Fruit fly (Drosophila melanogaster) whole organism, embryonic: ENCODE data around the gene Ser.

ENCODE experiments used
- Ada2b ChIP-seq: fragments of 200-800 bp; sonication (Bioruptor generic); IDR thresholded peaks from 2 replicates; pipeline ENCODE4 v1.3.6; 2022; ENCODE audit warnings: missing biosample characterization, missing genetic modification characterization
- CG10267 ChIP-seq: fragments of 200-800 bp; sonication (Bioruptor generic); optimal IDR thresholded peaks from 2 replicates; lab custom pipeline; 2018; ENCODE audit warnings: missing biosample characterization, mild to moderate bottlenecking, missing genetic modification characterization, moderate library complexity
- CG10959 ChIP-seq: fragments of 200-800 bp; sonication (Bioruptor generic); IDR thresholded peaks from 2 replicates; pipeline ENCODE4 v1.3.6; 2022; ENCODE audit warnings: missing biosample characterization, missing genetic modification characterization
- CG11456 ChIP-seq: fragments of 200-800 bp; sonication (Bioruptor generic); IDR thresholded peaks from 3 replicates; pipeline ENCODE4 v1.3.6; 2022; ENCODE audit warnings: missing biosample characterization, missing genetic modification characterization
- CG12071 ChIP-seq: fragments of 200-800 bp; sonication (Bioruptor generic); optimal IDR thresholded peaks from 3 replicates; lab custom pipeline; 2018; ENCODE audit warnings: missing biosample characterization, mild to moderate bottlenecking, missing genetic modification characterization
- CG12219 ChIP-seq: fragments of 200-800 bp; sonication (Bioruptor generic); optimal IDR thresholded peaks from 3 replicates; lab custom pipeline; 2018; ENCODE audit warnings: missing biosample characterization, mild to moderate bottlenecking, missing genetic modification characterization
- CG15601 ChIP-seq: fragments of 200-800 bp; sonication (Bioruptor generic); optimal IDR thresholded peaks from 3 replicates; lab custom pipeline; 2019; ENCODE audit warnings: missing biosample characterization, mild to moderate bottlenecking, missing genetic modification characterization, moderate library complexity
- CG18262 ChIP-seq: fragments of 200-800 bp; optimal IDR thresholded peaks from 3 replicates; lab custom pipeline; 2019; ENCODE audit warnings: missing biosample characterization, mild to moderate bottlenecking, missing genetic modification characterization, moderate library complexity
- CG2116 ChIP-seq: fragments of 200-800 bp; sonication (Bioruptor generic); optimal IDR thresholded peaks from 3 replicates; lab custom pipeline; 2018; ENCODE audit warnings: missing biosample characterization, mild to moderate bottlenecking, missing genetic modification characterization
- CG30431 ChIP-seq: fragments of 200-800 bp; sonication (Bioruptor generic); optimal IDR thresholded peaks from 2 replicates; lab custom pipeline; 2017; ENCODE audit warnings: missing biosample characterization, missing genetic modification characterization
- CG32772 ChIP-seq: fragments of 200-800 bp; sonication (Bioruptor generic); IDR thresholded peaks from 2 replicates; pipeline ENCODE4 v1.3.6; 2022; ENCODE audit warnings: missing biosample characterization, missing genetic modification characterization
- CG33213 ChIP-seq: fragments of 200-800 bp; sonication (Bioruptor generic); optimal IDR thresholded peaks from 3 replicates; lab custom pipeline; 2016; ENCODE audit warnings: missing biosample characterization, missing genetic modification characterization
- CG3847 ChIP-seq: fragments of 200-800 bp; sonication (Bioruptor generic); IDR thresholded peaks from 2 replicates; pipeline ENCODE4 v1.3.6; 2022; ENCODE audit warnings: missing biosample characterization, missing genetic modification characterization
- CG5180 ChIP-seq: fragments of 200-800 bp; sonication (Bioruptor generic); optimal IDR thresholded peaks from 3 replicates; lab custom pipeline; 2017; ENCODE audit warnings: missing biosample characterization, missing genetic modification characterization, mild to moderate bottlenecking, moderate library complexity, missing genetic modification reagents
- CG6791 ChIP-seq: fragments of 200-800 bp; sonication (Bioruptor generic); IDR thresholded peaks from 3 replicates; pipeline ENCODE4 v1.3.6; 2022; ENCODE audit warnings: missing biosample characterization, missing genetic modification characterization; ENCODE audit not compliant: partially characterized antibody
- CG7357 ChIP-seq: fragments of 200-800 bp; sonication (Bioruptor generic); IDR thresholded peaks from 3 replicates; pipeline ENCODE4 v1.3.6; 2022; ENCODE audit warnings: missing biosample characterization, missing genetic modification characterization
- CG8089 ChIP-seq: fragments of 200-800 bp; sonication (Bioruptor generic); optimal IDR thresholded peaks from 3 replicates; lab custom pipeline; 2016; ENCODE audit warnings: missing biosample characterization, missing genetic modification characterization
- CG9797 ChIP-seq: fragments of 200-800 bp; sonication (Bioruptor generic); optimal IDR thresholded peaks from 3 replicates; lab custom pipeline; 2018; ENCODE audit warnings: missing biosample characterization, mild to moderate bottlenecking, missing genetic modification characterization
- CG9932 ChIP-seq: fragments of 200-800 bp; sonication (Bioruptor generic); IDR thresholded peaks from 2 replicates; pipeline ENCODE4 v1.3.6; 2022; ENCODE audit warnings: missing biosample characterization, missing genetic modification characterization
- D ChIP-seq, 2 experiments: fragments of 200-800 bp in 1 of 2; fragments of >200 bp in 1 of 2; sonication (Bioruptor generic) in 1 of 2; optimal IDR thresholded peaks; 2 replicates in 1 of 2; 3 replicates in 1 of 2; lab custom pipeline; 2017; ENCODE audit warnings: mild to moderate bottlenecking in 1 of 2, missing biosample characterization in 1 of 2, missing genetic modification characterization in 1 of 2, missing genetic modification reagents in 1 of 2
- Dref ChIP-seq: fragments of 200-800 bp; sonication (Bioruptor generic); IDR thresholded peaks from 2 replicates; pipeline ENCODE4 v1.3.6; 2022; ENCODE audit warnings: missing biosample characterization, missing genetic modification characterization
- Drgx ChIP-seq: fragments of 200-800 bp; sonication (Bioruptor generic); IDR thresholded peaks from 2 replicates; pipeline ENCODE4 v1.3.6; 2022; ENCODE audit warnings: missing biosample characterization, missing genetic modification characterization
- HHEX ChIP-seq: fragments of 200-800 bp; sonication (Bioruptor generic); optimal IDR thresholded peaks from 3 replicates; lab custom pipeline; 2017; ENCODE audit warnings: missing biosample characterization, mild to moderate bottlenecking, missing genetic modification characterization, missing genetic modification reagents
- HmgD ChIP-seq: fragments of 200-800 bp; sonication (Bioruptor generic); optimal IDR thresholded peaks from 3 replicates; lab custom pipeline; 2016; ENCODE audit warnings: missing biosample characterization, missing genetic modification characterization
- Hmr ChIP-seq: fragments of 200-800 bp; sonication (Bioruptor generic); optimal IDR thresholded peaks from 3 replicates; lab custom pipeline; 2017; ENCODE audit warnings: mild to moderate bottlenecking, missing biosample characterization, missing genetic modification reagents, missing genetic modification characterization
- Hr51 ChIP-seq, 2 experiments: fragments of 200-800 bp; sonication (Bioruptor generic); optimal IDR thresholded peaks; 2 replicates in 1 of 2; 3 replicates in 1 of 2; lab custom pipeline; 2016 to 2018; ENCODE audit warnings: missing biosample characterization in 2 of 2, missing genetic modification characterization in 2 of 2, mild to moderate bottlenecking in 1 of 2, moderate library complexity in 1 of 2
- Lhr ChIP-seq: fragments of 200-800 bp; sonication (Bioruptor generic); optimal IDR thresholded peaks from 3 replicates; lab custom pipeline; 2017; ENCODE audit warnings: mild to moderate bottlenecking, missing biosample characterization, missing genetic modification reagents, missing genetic modification characterization
- Lpt ChIP-seq: fragments of >200 bp; optimal IDR thresholded peaks from 2 replicates; lab custom pipeline; 2018; ENCODE audit warnings: missing biosample characterization, missing genetic modification characterization
- NC2α ChIP-seq: fragments of 200-800 bp; sonication (Bioruptor generic); optimal IDR thresholded peaks from 2 replicates; lab custom pipeline; 2016; ENCODE audit warnings: missing biosample characterization, missing genetic modification characterization
- NFAT ChIP-seq: fragments of 200-800 bp; sonication (Bioruptor generic); IDR thresholded peaks from 2 replicates; pipeline ENCODE4 v1.3.6; 2022; ENCODE audit warnings: missing biosample characterization, missing genetic modification characterization
- Nf-YB ChIP-seq: fragments of 200-800 bp; sonication (Bioruptor generic); optimal IDR thresholded peaks from 3 replicates; lab custom pipeline; 2019; ENCODE audit warnings: missing biosample characterization, mild to moderate bottlenecking, missing genetic modification characterization, moderate library complexity
- Oaz ChIP-seq: fragments of 200-800 bp; sonication (Bioruptor generic); IDR thresholded peaks from 2 replicates; pipeline ENCODE4 v1.3.6; 2022; ENCODE audit warnings: missing biosample characterization, missing genetic modification characterization
- Sox100B ChIP-seq: fragments of 200-800 bp; sonication (Bioruptor generic); optimal IDR thresholded peaks from 3 replicates; lab custom pipeline; 2018; ENCODE audit warnings: missing biosample characterization, mild to moderate bottlenecking, missing genetic modification characterization
- Sry-δ ChIP-seq: fragments of 200-800 bp; sonication (Bioruptor generic); optimal IDR thresholded peaks from 2 replicates; lab custom pipeline; 2016; ENCODE audit warnings: missing biosample characterization, missing genetic modification characterization
- Stat92E ChIP-seq, 3 experiments: fragments of >200 bp in 2 of 3; fragments of 200-800 bp in 1 of 3; sonication (Bioruptor generic) in 1 of 3; optimal IDR thresholded peaks; 2 replicates each; lab custom pipeline; 2017 to 2019; ENCODE audit warnings: missing biosample characterization in 3 of 3, missing genetic modification characterization in 3 of 3, mild to moderate bottlenecking in 1 of 3, moderate library complexity in 1 of 3
- YL-1 ChIP-seq: fragments of 200-800 bp; sonication (Bioruptor generic); optimal IDR thresholded peaks from 3 replicates; lab custom pipeline; 2017; ENCODE audit warnings: missing biosample characterization, mild to moderate bottlenecking, missing genetic modification characterization
- croc ChIP-seq: fragments of 200-800 bp; sonication (Bioruptor generic); conservative IDR thresholded peaks from 3 replicates; pipeline ENCODE4 v1.3.6; 2022; ENCODE audit warnings: missing biosample characterization, missing genetic modification characterization
- crp ChIP-seq, 2 experiments: fragments of 200-800 bp; sonication (Bioruptor generic); optimal IDR thresholded peaks; 2 replicates in 1 of 2; 3 replicates in 1 of 2; lab custom pipeline; 2017; ENCODE audit warnings: missing biosample characterization in 2 of 2, missing genetic modification characterization in 2 of 2, mild to moderate bottlenecking in 1 of 2, moderate library complexity in 1 of 2
- danr ChIP-seq: fragments of 200-800 bp; sonication (Bioruptor generic); IDR thresholded peaks from 2 replicates; pipeline ENCODE4 v1.3.6; 2022; ENCODE audit warnings: missing biosample characterization, missing genetic modification characterization
- dmrt99B ChIP-seq: fragments of 200-800 bp; sonication (Bioruptor generic); optimal IDR thresholded peaks from 2 replicates; lab custom pipeline; 2018; ENCODE audit warnings: missing biosample characterization, mild to moderate bottlenecking, missing genetic modification characterization, moderate library complexity
- grau ChIP-seq: fragments of 200-800 bp; optimal IDR thresholded peaks from 3 replicates; lab custom pipeline; 2019; ENCODE audit warnings: missing biosample characterization, mild to moderate bottlenecking, missing genetic modification characterization, moderate library complexity
- hbn ChIP-seq: fragments of 200-800 bp; sonication (Bioruptor generic); IDR thresholded peaks from 2 replicates; pipeline ENCODE4 v1.3.6; 2022; ENCODE audit warnings: missing biosample characterization, missing genetic modification characterization; ENCODE audit not compliant: partially characterized antibody
- her ChIP-seq: fragments of 200-800 bp; sonication (Bioruptor generic); optimal IDR thresholded peaks from 2 replicates; lab custom pipeline; 2016; ENCODE audit warnings: missing biosample characterization, missing genetic modification characterization
- nerfin-1 ChIP-seq: fragments of 200-800 bp; sonication (Bioruptor generic); optimal IDR thresholded peaks from 3 replicates; lab custom pipeline; 2019; ENCODE audit warnings: missing biosample characterization, mild to moderate bottlenecking, missing genetic modification characterization, moderate library complexity
- psq ChIP-seq: fragments of 200-800 bp; sonication (Bioruptor generic); optimal IDR thresholded peaks from 2 replicates; lab custom pipeline; 2017; ENCODE audit warnings: missing biosample characterization, missing genetic modification characterization
- seq ChIP-seq: fragments of 200-800 bp; sonication (Bioruptor generic); IDR thresholded peaks from 2 replicates; pipeline ENCODE4 v1.3.6; 2022; ENCODE audit warnings: missing biosample characterization, missing genetic modification characterization
- shn ChIP-seq: fragments of 200-800 bp; sonication (Bioruptor generic); optimal IDR thresholded peaks from 3 replicates; lab custom pipeline; 2016; ENCODE audit warnings: missing biosample characterization, missing genetic modification characterization
- ssp ChIP-seq: fragments of 200-800 bp; sonication (Bioruptor generic); IDR thresholded peaks from 2 replicates; pipeline ENCODE4 v1.3.6; 2022; ENCODE audit warnings: missing biosample characterization, missing genetic modification characterization
- tio ChIP-seq: fragments of 200-800 bp; sonication (Bioruptor generic); optimal IDR thresholded peaks from 2 replicates; lab custom pipeline; 2017; ENCODE audit warnings: missing biosample characterization, missing genetic modification characterization, inconsistent platforms
- wor ChIP-seq: fragments of 200-800 bp; sonication (Bioruptor generic); IDR thresholded peaks from 2 replicates; pipeline ENCODE4 v1.3.6; 2022; ENCODE audit warnings: missing biosample characterization, missing genetic modification characterization
- z ChIP-seq: fragments of 200-800 bp; sonication (Bioruptor generic); IDR thresholded peaks from 3 replicates; pipeline ENCODE4 v1.3.6; 2022; ENCODE audit warnings: missing biosample characterization, missing genetic modification characterization

The Ser gene

dm6 chr3R:27151516-27151823 is 42.6 kb downstream of the Ser start, which contains the start of gene Men-b (continued):
- TF ChIP-seq danr (GFP tag; lab: Robert Waterston, UW): no peak
- no peak for TF ChIP-seq CG15601 (tag; lab: Kevin White, UChicago)
- no peak for TF ChIP-seq Oaz (GFP tag; lab: Robert Waterston, UW)
- TF ChIP-seq Lhr (GFP tag; lab: Kevin White, UChicago): peak; percentile 94
- no peak for TF ChIP-seq CG7357
- TF ChIP-seq CG30431 (GFP tag; lab: Kevin White, UChicago): no peak
- no peak for TF ChIP-seq CG12219 (GFP tag; lab: Kevin White, UChicago)
- no peak for TF ChIP-seq CG12071
- TF ChIP-seq Sry-δ (GFP tag; lab: Kevin White, UChicago): peak; percentile 8
- no peak for TF ChIP-seq CG18262 (tag; lab: Kevin White, UChicago)
- TF ChIP-seq CG9797 (GFP tag; lab: Kevin White, UChicago): peak; percentile 82
- TF ChIP-seq Hmr (GFP tag; lab: Kevin White, UChicago): peak; percentile 25
- TF ChIP-seq NFAT (GFP tag; lab: Robert Waterston, UW): peak; percentile 49
- TF ChIP-seq Sox100B (GFP tag; lab: Kevin White, UChicago): no peak
- TF ChIP-seq tio (GFP tag; lab: Kevin White, UChicago): no peak
- no peak for TF ChIP-seq HHEX (GFP tag; lab: Kevin White, UChicago)
- no peak for TF ChIP-seq Drgx
- TF ChIP-seq her (GFP tag; lab: Kevin White, UChicago): peak; percentile 12
- TF ChIP-seq grau (tag; lab: Kevin White, UChicago): no peak
- TF ChIP-seq CG5180: no peak
- TF ChIP-seq CG2116: peak; percentile 22
- peak; percentile 67; the same call in 2 of the 3 replicates for TF ChIP-seq CG6791 (GFP tag; lab: Robert Waterston, UW)
- TF ChIP-seq NC2α: no peak
- no peak for TF ChIP-seq CG8089 (GFP tag; lab: Kevin White, UChicago)
- TF ChIP-seq Dref (GFP tag; lab: Robert Waterston, UW): peak; percentile 50
- TF ChIP-seq Lpt: no peak
- TF ChIP-seq CG3847 (GFP tag; lab: Robert Waterston, UW): peak; percentile 19; the same call in 1 of the 2 replicates
- peak; percentile 17 for TF ChIP-seq CG9932 (GFP tag; lab: Robert Waterston, UW)
- no peak for TF ChIP-seq D (optimal IDR thresholded peaks at IDR 0.05; lab: Kevin White, UChicago)
- TF ChIP-seq D (GFP tag; optimal IDR thresholded peaks at IDR 0.05; lab: Kevin White, UChicago): no peak
- TF ChIP-seq crp (GFP tag; optimal IDR thresholded peaks at IDR 0.05; lab: Kevin White, UChicago): no peak
- TF ChIP-seq Ada2b (GFP tag; lab: Robert Waterston, UW): no peak
- no peak for TF ChIP-seq CG10959 (GFP tag; lab: Robert Waterston, UW)
- TF ChIP-seq dmrt99B (tag; lab: Kevin White, UChicago): no peak
- no peak for TF ChIP-seq z (GFP tag; lab: Robert Waterston, UW)
- no peak for TF ChIP-seq Nf-YB (GFP tag; lab: Kevin White, UChicago)
- TF ChIP-seq ssp (GFP tag; lab: Robert Waterston, UW): no peak
- TF ChIP-seq psq (GFP tag; lab: Kevin White, UChicago): no peak
- no peak for TF ChIP-seq shn (GFP tag; lab: Kevin White, UChicago)
- TF ChIP-seq Hr51 (GFP tag; optimal IDR thresholded peaks at IDR 0.05; lab: Kevin White, UChicago): no peak
- peak; percentile 23 for TF ChIP-seq HmgD
- no peak for TF ChIP-seq CG11456 (GFP tag; lab: Robert Waterston, UW)
- no peak for TF ChIP-seq wor (GFP tag; lab: Robert Waterston, UW)
- peak; percentile 79 for TF ChIP-seq CG33213 (GFP tag; lab: Kevin White, UChicago)
- TF ChIP-seq seq (GFP tag; lab: Robert Waterston, UW): no peak
- no peak for TF ChIP-seq croc (GFP tag; lab: Robert Waterston, UW)
- TF ChIP-seq CG10267 (tag; lab: Kevin White, UChicago): no peak
- TF ChIP-seq CG32772 (GFP tag; lab: Robert Waterston, UW): no peak
- TF ChIP-seq hbn (GFP tag; lab: Robert Waterston, UW): no peak; the same call in none of the 2 replicates
- TF ChIP-seq Stat92E (GFP tag; optimal IDR thresholded peaks at IDR 0.05; lab: Kevin White, UChicago): no peak
- no peak for TF ChIP-seq nerfin-1
- no peak for TF ChIP-seq YL-1
